Worm (Caenorhabditis elegans) whole organism, early embryonic: ENCODE measurements around the gene srw-12.
"Not testable (repeated sequence)": the region's sequence is repeated elsewhere in the genome, so short reads cannot be mapped to it uniquely, and the experiment has no call there.

Experiments
- B0310.2 ChIP-seq: sonication (generic microtip); optimal IDR thresholded peaks from 2 replicates; lab custom pipeline; 2016; ENCODE audit warnings: mild to moderate bottlenecking, missing genetic modification characterization, missing compliant biosample characterization
- F13C5.2 ChIP-seq: sonication (generic microtip); optimal IDR thresholded peaks from 2 replicates; lab custom pipeline; 2017; ENCODE audit warnings: mild to moderate bottlenecking, missing genetic modification characterization, inconsistent platforms, missing compliant biosample characterization
- aly-1 ChIP-seq: sonication (generic microtip); optimal IDR thresholded peaks from 2 replicates; lab custom pipeline; 2016; ENCODE audit warnings: missing genetic modification characterization, missing compliant biosample characterization
- ama-1 ChIP-seq: fragments of 150-350 bp; optimal IDR thresholded peaks from 2 replicates; lab custom pipeline; 2014
- ceh-13 ChIP-seq: fragments of 200-800 bp; sonication (Bioruptor generic); optimal IDR thresholded peaks from 2 replicates; lab custom pipeline; 2018; ENCODE audit warnings: mild to moderate bottlenecking, missing genetic modification characterization, missing compliant biosample characterization
- ceh-36 ChIP-seq: sonication (generic microtip); optimal IDR thresholded peaks from 2 replicates; lab custom pipeline; 2016; ENCODE audit warnings: missing genetic modification characterization, inconsistent platforms, missing compliant biosample characterization
- ets-7 ChIP-seq: sonication (generic microtip); optimal IDR thresholded peaks from 2 replicates; lab custom pipeline; 2016; ENCODE audit warnings: missing genotype, missing genetic modification characterization, missing compliant biosample characterization
- flt-1 ChIP-seq: fragments of 200-800 bp; sonication (Bioruptor generic); IDR thresholded peaks from 2 replicates; pipeline ENCODE4 v1.3.6; 2022; ENCODE audit warnings: missing genetic modification characterization, missing compliant biosample characterization
- hmbx-1 ChIP-seq: sonication (generic microtip); optimal IDR thresholded peaks from 2 replicates; lab custom pipeline; 2016; ENCODE audit warnings: mild to moderate bottlenecking, missing genetic modification characterization, missing compliant biosample characterization
- hmg-4 ChIP-seq: fragments of 200-800 bp; sonication (Bioruptor generic); optimal IDR thresholded peaks from 2 replicates; lab custom pipeline; 2018; ENCODE audit warnings: mild to moderate bottlenecking, missing genetic modification characterization, missing compliant biosample characterization
- hnd-1 ChIP-seq: sonication (generic microtip); optimal IDR thresholded peaks from 2 replicates; lab custom pipeline; 2016; ENCODE audit warnings: missing genetic modification characterization, missing compliant biosample characterization
- pes-1 ChIP-seq: fragments of 200-800 bp; sonication (Bioruptor generic); IDR thresholded peaks from 2 replicates; pipeline ENCODE4 v1.3.6; 2022; ENCODE audit warnings: missing genetic modification reagents, missing genetic modification characterization, missing compliant biosample characterization
- scrt-1 ChIP-seq: fragments of 200-800 bp; sonication (Bioruptor generic); IDR thresholded peaks from 2 replicates; pipeline ENCODE4 v1.3.6; 2022; ENCODE audit warnings: missing genetic modification characterization, missing compliant biosample characterization
- sea-1 ChIP-seq: fragments of 200-800 bp; sonication (Bioruptor generic); conservative IDR thresholded peaks from 2 replicates; pipeline ENCODE4 v1.3.6; 2022; ENCODE audit warnings: missing genetic modification characterization, missing compliant biosample characterization
- tbx-11 ChIP-seq: fragments of 200-800 bp; sonication (Bioruptor generic); IDR thresholded peaks from 2 replicates; pipeline ENCODE4 v1.3.6; 2022; ENCODE audit warnings: missing genetic modification characterization, missing compliant biosample characterization
- tbx-37 ChIP-seq: fragments of 200-800 bp; sonication (Bioruptor generic); conservative IDR thresholded peaks from 2 replicates; pipeline ENCODE4 v1.3.6; 2022; ENCODE audit warnings: missing genetic modification reagents, missing genetic modification characterization, missing compliant biosample characterization
- tra-4 ChIP-seq: sonication (generic microtip); optimal IDR thresholded peaks from 2 replicates; lab custom pipeline; 2017; ENCODE audit warnings: missing genetic modification characterization, missing compliant biosample characterization

Gene srw-12

ce11 chrV:15225650-15226049 lies 12.8 kb downstream of the srw-12 start, which contains the start of gene srw-14:
Gene srw-14 (plus strand): TSS chrV:15225950.
- TF ChIP-seq hmbx-1 (tag; lab: Kevin White, UChicago) (no peak), tbx-37 (GFP tag; lab: Robert Waterston, UW) (no peak), scrt-1 (GFP tag; lab: Robert Waterston, UW) (no peak), flt-1 (GFP tag; lab: Robert Waterston, UW) (no peak)

DNA sequence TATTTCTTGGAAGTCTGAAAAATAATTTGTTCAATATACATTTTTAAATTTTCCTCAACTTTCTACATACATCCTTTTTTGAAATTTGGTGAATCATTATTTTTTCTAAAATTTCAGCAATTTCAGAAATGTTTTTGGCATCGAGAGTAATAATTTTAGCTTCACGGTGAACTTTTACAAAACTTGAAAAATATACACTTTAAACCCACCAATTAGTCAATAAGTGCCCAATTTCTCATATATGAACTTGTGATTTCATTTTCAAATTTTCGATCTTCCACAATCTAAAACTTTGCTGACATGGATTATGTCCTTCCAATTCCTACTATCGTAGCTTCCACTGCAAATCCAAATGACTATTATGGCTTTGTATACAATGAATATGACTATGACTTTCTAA lies 14.8 kb downstream of the srw-12 start, which contains the start of gene srw-24:
TSS of gene srw-24 (plus strand) at position 301 of the 400 bp plus-strand sequence.
- TF ChIP-seq hnd-1 (tag; lab: Kevin White, UChicago) (no peak), aly-1 (no peak)

DNA sequence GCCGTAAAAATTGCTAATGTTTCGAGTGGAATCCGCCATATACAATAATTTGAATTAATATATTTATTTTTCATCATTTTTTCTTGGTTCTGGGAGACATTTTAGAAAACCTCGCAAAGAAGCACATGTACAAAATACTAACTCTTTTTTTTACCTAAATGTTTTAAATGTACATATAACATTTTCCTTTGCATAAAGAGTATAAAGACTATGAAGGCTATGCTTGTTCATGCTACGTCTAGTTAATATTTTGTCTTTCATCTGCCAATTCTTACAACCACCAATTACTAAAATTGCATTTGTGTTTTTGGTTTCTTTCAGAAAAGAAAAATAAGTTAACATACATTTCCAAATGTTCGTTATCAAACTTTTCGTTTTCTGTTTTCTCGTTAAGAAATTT lies 17.1 kb downstream of the srw-12 start, which contains the start of gene irld-25:
TSS of gene irld-25 (plus strand) at position 301 of the 400 bp plus-strand sequence.
- TF ChIP-seq aly-1 = no peak
- no peak for TF ChIP-seq ets-7
- TF ChIP-seq hmg-4 (GFP tag; lab: Kevin White, UChicago) = no peak
- TF ChIP-seq scrt-1 (GFP tag; lab: Robert Waterston, UW) = no peak
- TF ChIP-seq B0310.2 (tag; lab: Kevin White, UChicago) = no peak
- TF ChIP-seq flt-1 (GFP tag; lab: Robert Waterston, UW) = no peak
- TF ChIP-seq hmbx-1 (tag; lab: Kevin White, UChicago) = no peak
- TF ChIP-seq tbx-37 (GFP tag; lab: Robert Waterston, UW) = no peak
- no peak for TF ChIP-seq ceh-36 (tag; lab: Kevin White, UChicago)
- TF ChIP-seq tra-4 = no peak
- no peak for TF ChIP-seq sea-1 (GFP tag; lab: Robert Waterston, UW)
- TF ChIP-seq ama-1 = no peak
- no peak for TF ChIP-seq F13C5.2 (tag; lab: Kevin White, UChicago)
- TF ChIP-seq pes-1 = no peak
- TF ChIP-seq hnd-1 (tag; lab: Kevin White, UChicago) = no peak
- TF ChIP-seq tbx-11 = no peak
- no peak for TF ChIP-seq ceh-13 (GFP tag; lab: Kevin White, UChicago)

- no peak for TF ChIP-seq hmbx-1 (tag; lab: Kevin White, UChicago)
- no peak for TF ChIP-seq ceh-36 (tag; lab: Kevin White, UChicago)
- no peak for TF ChIP-seq scrt-1 (GFP tag; lab: Robert Waterston, UW)
- no peak for TF ChIP-seq B0310.2 (tag; lab: Kevin White, UChicago)
- no peak for TF ChIP-seq aly-1
- no peak for TF ChIP-seq sea-1 (GFP tag; lab: Robert Waterston, UW)
- no peak for TF ChIP-seq hnd-1 (tag; lab: Kevin White, UChicago)
- no peak for TF ChIP-seq F13C5.2 (tag; lab: Kevin White, UChicago)
- TF ChIP-seq pes-1 = no peak
Observed at ce11 chrV:15216705-15217104, 21.7 kb downstream of the srw-12 start, which contains the start of gene sri-25. Gene sri-25 (plus strand): TSS chrV:15217005.

DNA sequence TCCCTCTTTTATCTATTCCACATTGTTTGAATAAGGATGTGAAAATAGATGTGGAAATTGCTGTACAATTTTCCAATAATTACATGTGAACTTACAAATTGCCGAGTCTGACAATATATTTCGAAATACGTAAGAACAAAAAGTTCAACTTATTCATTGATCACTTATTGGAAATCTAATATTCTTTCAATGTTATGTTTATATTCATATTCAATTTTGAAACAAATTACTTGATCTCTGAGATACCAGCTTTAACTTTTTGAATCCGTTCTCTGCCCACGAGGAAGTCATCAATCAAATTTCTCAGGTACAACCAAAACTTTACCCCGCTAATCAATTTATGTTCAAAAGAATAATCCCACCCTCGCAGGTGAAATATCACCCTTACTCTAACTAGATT lies 23.3 kb downstream of the srw-12 start, which contains the start of gene sri-26:
TSS of gene sri-26 (plus strand) at position 301 of the 400 bp plus-strand sequence.
- TF ChIP-seq scrt-1 (GFP tag; lab: Robert Waterston, UW); ceh-36 (tag; lab: Kevin White, UChicago); hnd-1 (tag; lab: Kevin White, UChicago): not testable (repeated sequence)

- not testable (repeated sequence) for TF ChIP-seq ama-1; scrt-1 (GFP tag; lab: Robert Waterston, UW); tbx-11
Observed at ce11 chrV:15211869-15212268, 26.6 kb downstream of the srw-12 start, which contains the start of gene sri-24. Gene sri-24 (plus strand): TSS chrV:15212169.

DNA sequence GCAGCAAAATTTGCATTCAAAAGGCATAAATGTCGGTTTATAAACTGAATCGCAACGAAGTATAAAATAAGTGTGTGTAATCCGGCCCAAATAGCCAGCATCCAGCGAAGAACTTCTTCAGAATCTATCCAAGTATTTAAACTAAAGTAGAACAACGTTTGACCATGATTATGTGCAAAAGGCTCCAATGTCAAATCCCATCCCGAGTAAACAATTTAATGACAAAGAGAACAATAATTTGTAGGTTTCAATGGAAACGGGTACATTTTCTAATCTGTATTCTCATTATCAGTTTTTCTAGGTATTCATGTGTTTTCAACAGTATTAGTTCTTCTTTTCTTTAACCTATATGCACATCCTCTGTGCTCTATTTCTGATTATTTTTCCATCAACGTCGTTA lies 30.8 kb downstream of the srw-12 start, which contains the start of gene C41G6.12:
TSS of gene C41G6.12 (minus strand) at position 101 of the 400 bp plus-strand sequence.
- not testable (repeated sequence) for TF ChIP-seq ama-1; tra-4; flt-1 (GFP tag; lab: Robert Waterston, UW)

ce11 chrV:15199768-15200167 lies 38.7 kb downstream of the srw-12 start, which contains the start of gene Y75B12B.10:
Gene Y75B12B.10 (plus strand): TSS chrV:15200068.
- TF ChIP-seq scrt-1 (GFP tag; lab: Robert Waterston, UW) (no peak), tbx-11 (no peak), pes-1 (no peak), aly-1 (no peak), F13C5.2 (tag; lab: Kevin White, UChicago) (no peak), sea-1 (GFP tag; lab: Robert Waterston, UW) (no peak), ets-7 (no peak), B0310.2 (tag; lab: Kevin White, UChicago) (no peak), tra-4 (no peak), ceh-13 (GFP tag; lab: Kevin White, UChicago) (no peak), hmbx-1 (tag; lab: Kevin White, UChicago) (no peak), tbx-37 (GFP tag; lab: Robert Waterston, UW) (no peak), flt-1 (GFP tag; lab: Robert Waterston, UW) (no peak)

DNA sequence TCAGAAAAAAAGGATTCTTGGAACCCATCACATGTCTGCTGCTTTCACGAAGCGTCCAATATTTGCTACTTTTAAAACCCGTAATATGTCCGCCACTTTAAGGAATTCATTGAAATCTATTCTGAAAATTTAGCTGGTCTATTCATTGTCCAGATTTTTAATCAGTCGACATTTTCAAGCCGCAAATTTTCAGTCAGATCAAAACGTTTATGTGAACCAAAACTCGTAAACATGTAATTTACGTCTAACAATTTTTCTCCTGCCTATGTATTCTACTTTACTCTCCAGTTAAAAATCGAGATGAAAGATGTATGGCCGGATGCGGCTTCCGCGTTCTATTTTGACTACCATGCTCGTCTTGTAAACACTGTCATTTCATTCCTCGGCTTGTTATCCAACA lies 40.5 kb downstream of the srw-12 start, which contains the start of gene srw-1:
TSS of gene srw-1 (plus strand) at position 301 of the 400 bp plus-strand sequence.
- no peak for TF ChIP-seq hnd-1 (tag; lab: Kevin White, UChicago)
- TF ChIP-seq pes-1 = no peak
- no peak for TF ChIP-seq B0310.2 (tag; lab: Kevin White, UChicago)
- no peak for TF ChIP-seq ceh-13 (GFP tag; lab: Kevin White, UChicago)
- no peak for TF ChIP-seq ets-7
- TF ChIP-seq F13C5.2 (tag; lab: Kevin White, UChicago) = no peak
- TF ChIP-seq tbx-37 (GFP tag; lab: Robert Waterston, UW) = no peak
- no peak for TF ChIP-seq ama-1
- no peak for TF ChIP-seq hmg-4 (GFP tag; lab: Kevin White, UChicago)
- no peak for TF ChIP-seq scrt-1 (GFP tag; lab: Robert Waterston, UW)
- TF ChIP-seq hmbx-1 (tag; lab: Kevin White, UChicago) = no peak
- no peak for TF ChIP-seq aly-1
